Worm (Caenorhabditis elegans) whole organism, L4 larva: ENCODE measurements around the gene rme-1.

Experiments used
- R02D3.7 ChIP-seq: fragments of 150-350 bp; sonication (generic microtip); optimal IDR thresholded peaks from 3 replicates; lab custom pipeline; 2014; ENCODE audit warnings: missing biosample characterization, missing genetic modification characterization
- attf-4 ChIP-seq: sonication (generic microtip); optimal IDR thresholded peaks from 3 replicates; lab custom pipeline; 2017; ENCODE audit warnings: missing biosample characterization, missing genetic modification characterization
- egl-27 ChIP-seq: sonication (generic microtip); optimal IDR thresholded peaks from 3 replicates; lab custom pipeline; 2017; ENCODE audit warnings: missing biosample characterization, missing genetic modification reagents, missing genetic modification characterization
- fkh-10 ChIP-seq: fragments of 150-350 bp; optimal IDR thresholded peaks from 2 replicates; lab custom pipeline; 2014; ENCODE audit warnings: missing biosample characterization, missing genetic modification reagents, missing genetic modification characterization
- jun-1 ChIP-seq: fragments of 150-350 bp; optimal IDR thresholded peaks from 2 replicates; lab custom pipeline; 2014; ENCODE audit warnings: missing biosample characterization, missing genetic modification reagents, missing genetic modification characterization
- lin-13 ChIP-seq: fragments of 150-350 bp; optimal IDR thresholded peaks from 2 replicates; lab custom pipeline; 2014; ENCODE audit warnings: missing biosample characterization, missing genetic modification reagents, missing genetic modification characterization
- lin-15B ChIP-seq: fragments of 150-350 bp; sonication (generic microtip); optimal IDR thresholded peaks from 3 replicates; lab custom pipeline; 2014; ENCODE audit warnings: missing biosample characterization, missing genetic modification characterization
- mep-1 ChIP-seq: fragments of 150-350 bp; sonication (generic microtip); optimal IDR thresholded peaks from 3 replicates; lab custom pipeline; 2014; ENCODE audit warnings: missing biosample characterization, missing genetic modification characterization
- nhr-76 ChIP-seq: fragments of 150-350 bp; optimal IDR thresholded peaks from 2 replicates; lab custom pipeline; 2014; ENCODE audit warnings: missing biosample characterization, missing genetic modification characterization
- snpc-4 ChIP-seq: fragments of 150-350 bp; optimal IDR thresholded peaks from 2 replicates; lab custom pipeline; 2014; ENCODE audit warnings: missing biosample characterization, missing genetic modification characterization
- tag-97 ChIP-seq: fragments of 200-800 bp; sonication (Bioruptor generic); IDR thresholded peaks from 2 replicates; pipeline ENCODE4 v1.3.6; 2022; ENCODE audit warnings: missing genetic modification characterization, missing compliant biosample characterization
- ztf-11 ChIP-seq: fragments of 150-350 bp; optimal IDR thresholded peaks from 2 replicates; lab custom pipeline; 2014; ENCODE audit warnings: missing biosample characterization, missing genetic modification characterization

DNA sequence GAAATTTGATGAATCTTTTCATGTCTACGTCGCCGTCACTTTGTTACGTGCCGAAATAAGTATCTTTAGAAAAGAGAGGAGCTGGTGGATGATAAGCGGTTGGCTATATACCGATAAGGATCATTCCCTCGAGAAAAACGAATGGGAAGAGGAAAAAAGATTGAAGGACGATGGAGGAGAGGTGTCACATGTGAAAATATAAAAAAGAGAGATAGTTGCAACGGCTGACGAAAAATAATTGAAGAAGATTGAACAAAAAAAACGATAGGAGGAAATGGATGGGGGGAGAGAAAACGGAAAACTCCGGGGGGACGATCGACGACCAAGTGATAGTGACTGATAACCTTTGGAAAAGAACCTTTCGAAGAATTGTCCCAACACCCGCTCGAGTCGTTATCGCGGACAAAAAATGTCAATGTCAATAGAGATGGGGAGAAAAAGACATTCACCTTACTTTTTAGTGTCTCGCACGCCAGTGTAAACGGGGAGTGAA, 20.8 kb downstream of the rme-1 start:
- TF ChIP-seq lin-13 (GFP tag; lab: Kevin White, UChicago) (no peak), ztf-11 (no peak), snpc-4 (tag; lab: Kevin White, UChicago) (no peak), egl-27 (tag; lab: Kevin White, UChicago) (no peak), mep-1 (tag; lab: Kevin White, UChicago) (peak; percentile 82), fkh-10 (GFP tag; lab: Kevin White, UChicago) (no peak), tag-97 (no peak), R02D3.7 (tag; lab: Kevin White, UChicago) (no peak), nhr-76 (peak; percentile 15), attf-4 (tag; lab: Kevin White, UChicago) (no peak), lin-15B (tag; lab: Kevin White, UChicago) (no peak), jun-1 (tag; lab: Kevin White, UChicago) (peak; percentile 56)
